Fruit fly (Drosophila melanogaster): ENCODE measurements around the gene LPCAT.

DNA sequence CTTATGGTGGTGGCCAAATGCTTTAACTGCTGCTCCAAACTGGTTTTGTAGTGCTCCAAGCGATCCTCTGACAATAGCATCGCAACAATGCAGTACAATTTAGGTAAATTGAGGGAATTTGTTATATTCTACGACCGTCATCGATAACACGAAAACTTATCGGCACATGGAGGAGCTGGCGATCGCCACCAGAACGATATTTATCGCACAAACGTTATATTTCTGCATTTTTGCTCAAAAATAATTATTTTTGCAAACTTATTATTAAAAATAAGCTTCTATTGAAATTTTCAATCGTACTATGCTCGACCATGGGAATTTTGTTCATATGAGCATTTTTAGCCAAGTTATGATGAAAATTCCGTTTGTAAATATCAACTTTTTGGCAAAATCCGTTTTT is 23.4 kb downstream of the LPCAT start, which contains the start of gene CG15317:
- TF ChIP-seq CG15710 (tag; optimal IDR thresholded peaks at IDR 0.05) (no peak), CG8159 (tag; optimal IDR thresholded peaks at IDR 0.05) (no peak), Pif1A (GFP tag; optimal IDR thresholded peaks at IDR 0.05) (no peak), CG34367 (tag; optimal IDR thresholded peaks at IDR 0.05) (no peak), Ets98B (GFP tag; IDR thresholded peaks at IDR 0.05) (no peak), Pif1B (GFP tag; optimal IDR thresholded peaks at IDR 0.05) (no peak), CG14655 (GFP tag; optimal IDR thresholded peaks at IDR 0.05) (no peak), CG9948 (tag; optimal IDR thresholded peaks at IDR 0.05) (no peak), CG17806 (tag; optimal IDR thresholded peaks at IDR 0.05) (no peak), EcR (GFP tag; optimal IDR thresholded peaks at IDR 0.05) (no peak), fd96Ca (GFP tag; IDR thresholded peaks at IDR 0.05) (no peak), CG12605 (GFP tag; IDR thresholded peaks at IDR 0.05) (no peak)
